Fruit fly (Drosophila melanogaster) whole organism, embryonic: Measurements from ENCODE around the gene CG6972.

ENCODE experiments used
- Atf-2 ChIP-seq: fragments of 200-800 bp; sonication (Bioruptor generic); optimal IDR thresholded peaks from 2 replicates; lab custom pipeline; 2016; ENCODE audit warnings: missing biosample characterization, missing genetic modification characterization
- CG10147 ChIP-seq: fragments of 200-800 bp; sonication (Bioruptor generic); optimal IDR thresholded peaks from 2 replicates; lab custom pipeline; 2019; ENCODE audit warnings: missing biosample characterization, mild to moderate bottlenecking, missing genetic modification characterization, moderate library complexity
- CG10274 ChIP-seq: fragments of 200-800 bp; sonication (Bioruptor generic); optimal IDR thresholded peaks from 3 replicates; lab custom pipeline; 2017; ENCODE audit warnings: missing biosample characterization, mild to moderate bottlenecking, missing genetic modification characterization
- CG10431 ChIP-seq: fragments of 200-800 bp; sonication (Bioruptor generic); optimal IDR thresholded peaks from 3 replicates; lab custom pipeline; 2018; ENCODE audit warnings: missing biosample characterization, mild to moderate bottlenecking, missing genetic modification characterization
- CG10959 ChIP-seq: fragments of 200-800 bp; sonication (Bioruptor generic); IDR thresholded peaks from 2 replicates; pipeline ENCODE4 v1.3.6; 2022; ENCODE audit warnings: missing biosample characterization, missing genetic modification characterization
- CG11398 ChIP-seq: fragments of 200-800 bp; sonication (Bioruptor generic); optimal IDR thresholded peaks from 2 replicates; lab custom pipeline; 2016; ENCODE audit warnings: missing biosample characterization, missing genetic modification characterization
- CG11560 ChIP-seq: fragments of 200-800 bp; sonication (Bioruptor generic); IDR thresholded peaks from 3 replicates; pipeline ENCODE4 v1.3.6; 2022; ENCODE audit warnings: missing biosample characterization, missing genetic modification characterization
- CG11695 ChIP-seq: fragments of 200-800 bp; sonication (Bioruptor generic); IDR thresholded peaks from 3 replicates; pipeline ENCODE4 v1.3.6; 2022; ENCODE audit warnings: missing biosample characterization, missing genetic modification characterization
- CG13424 ChIP-seq: fragments of 200-800 bp; sonication (Bioruptor generic); optimal IDR thresholded peaks from 2 replicates; lab custom pipeline; 2019; ENCODE audit warnings: missing biosample characterization, mild to moderate bottlenecking, missing genetic modification characterization, moderate library complexity
- CG13624 ChIP-seq: fragments of 200-800 bp; sonication (Bioruptor generic); optimal IDR thresholded peaks from 2 replicates; lab custom pipeline; 2016; ENCODE audit warnings: missing biosample characterization, missing genetic modification characterization
- CG14860 ChIP-seq: fragments of 200-800 bp; sonication (Bioruptor generic); IDR thresholded peaks from 3 replicates; pipeline ENCODE4 v1.3.6; 2022; ENCODE audit warnings: missing biosample characterization, missing genetic modification characterization; ENCODE audit not compliant: partially characterized antibody
- CG15073 ChIP-seq: fragments of 200-800 bp; sonication (Bioruptor generic); optimal IDR thresholded peaks from 2 replicates; lab custom pipeline; 2016; ENCODE audit warnings: missing biosample characterization, missing genetic modification characterization
- CG15601 ChIP-seq: fragments of 200-800 bp; sonication (Bioruptor generic); optimal IDR thresholded peaks from 3 replicates; lab custom pipeline; 2019; ENCODE audit warnings: missing biosample characterization, mild to moderate bottlenecking, missing genetic modification characterization, moderate library complexity
- CG1603 ChIP-seq: fragments of 200-800 bp; sonication (Bioruptor generic); optimal IDR thresholded peaks from 2 replicates; lab custom pipeline; 2019; ENCODE audit warnings: missing biosample characterization, mild to moderate bottlenecking, missing genetic modification characterization, moderate library complexity
- CG18262 ChIP-seq: fragments of 200-800 bp; optimal IDR thresholded peaks from 3 replicates; lab custom pipeline; 2019; ENCODE audit warnings: missing biosample characterization, mild to moderate bottlenecking, missing genetic modification characterization, moderate library complexity
- CG2120 ChIP-seq: fragments of 200-800 bp; sonication (Bioruptor generic); optimal IDR thresholded peaks from 3 replicates; lab custom pipeline; 2016; ENCODE audit warnings: missing biosample characterization, missing genetic modification characterization
- CG2712 ChIP-seq: fragments of 200-800 bp; optimal IDR thresholded peaks from 3 replicates; lab custom pipeline; 2019; ENCODE audit warnings: missing biosample characterization, mild to moderate bottlenecking, missing genetic modification characterization, moderate library complexity
- CG4707 ChIP-seq: fragments of 200-800 bp; sonication (Bioruptor generic); optimal IDR thresholded peaks from 2 replicates; lab custom pipeline; 2018; ENCODE audit warnings: missing biosample characterization, mild to moderate bottlenecking, missing genetic modification characterization, moderate library complexity
- CG5953 ChIP-seq: fragments of 200-800 bp; sonication (Bioruptor generic); IDR thresholded peaks from 2 replicates; pipeline ENCODE4 v1.3.6; 2022; ENCODE audit warnings: missing biosample characterization, missing genetic modification characterization
- CG8281 ChIP-seq: fragments of 200-800 bp; sonication (Bioruptor generic); optimal IDR thresholded peaks from 2 replicates; lab custom pipeline; 2018; ENCODE audit warnings: missing biosample characterization, mild to moderate bottlenecking, missing genetic modification characterization, moderate library complexity
- CG8765 ChIP-seq: fragments of 200-800 bp; sonication (Bioruptor generic); IDR thresholded peaks from 2 replicates; pipeline ENCODE4 v1.3.6; 2022; ENCODE audit warnings: missing biosample characterization, missing genetic modification characterization
- Chrac-16 ChIP-seq: fragments of 200-800 bp; sonication (Bioruptor generic); optimal IDR thresholded peaks from 3 replicates; lab custom pipeline; 2016; ENCODE audit warnings: missing biosample characterization, missing genetic modification characterization
- Dbx ChIP-seq: fragments of 200-800 bp; sonication (Bioruptor generic); IDR thresholded peaks from 3 replicates; pipeline ENCODE4 v1.3.6; 2022; ENCODE audit warnings: missing biosample characterization, missing genetic modification characterization
- E2f1 ChIP-seq: fragments of 200-800 bp; sonication (Bioruptor generic); IDR thresholded peaks from 2 replicates; pipeline ENCODE4 v1.3.6; 2022; ENCODE audit warnings: missing biosample characterization, missing genetic modification characterization
- Gug ChIP-seq: fragments of 200-800 bp; sonication (Bioruptor generic); IDR thresholded peaks from 4 replicates; pipeline ENCODE4 v1.3.6; 2022; ENCODE audit warnings: missing biosample characterization, missing genetic modification characterization
- Lhr ChIP-seq: fragments of 200-800 bp; sonication (Bioruptor generic); optimal IDR thresholded peaks from 3 replicates; lab custom pipeline; 2017; ENCODE audit warnings: mild to moderate bottlenecking, missing biosample characterization, missing genetic modification reagents, missing genetic modification characterization
- Med ChIP-seq: fragments of 200-800 bp; sonication (Bioruptor generic); peaks from one replicate; lab custom pipeline; 2016; ENCODE audit warnings: missing biosample characterization, missing genetic modification characterization, mild to moderate bottlenecking, inconsistent platforms, moderate library complexity
- Oli ChIP-seq: fragments of 200-800 bp; sonication (Bioruptor generic); optimal IDR thresholded peaks from 2 replicates; lab custom pipeline; 2018; ENCODE audit warnings: missing biosample characterization, mild to moderate bottlenecking, missing genetic modification characterization, moderate library complexity
- Optix ChIP-seq: fragments of 200-800 bp; sonication (Bioruptor generic); IDR thresholded peaks from 3 replicates; pipeline ENCODE4 v1.3.6; 2022; ENCODE audit warnings: missing biosample characterization, missing genetic modification characterization
- Scr ChIP-seq: fragments of 200-800 bp; sonication (Bioruptor generic); IDR thresholded peaks from 2 replicates; pipeline ENCODE4 v1.3.6; 2022; ENCODE audit warnings: missing biosample characterization, missing genetic modification characterization; ENCODE audit not compliant: partially characterized antibody
- Usf ChIP-seq: fragments of 200-800 bp; sonication (Bioruptor generic); optimal IDR thresholded peaks from 2 replicates; lab custom pipeline; 2017; ENCODE audit warnings: missing genotype, missing biosample characterization, missing genetic modification characterization
- cad ChIP-seq: fragments of >200 bp; optimal IDR thresholded peaks from 2 replicates; lab custom pipeline; 2017; ENCODE audit warnings: missing biosample characterization, missing genetic modification characterization
- chm ChIP-seq: fragments of 200-800 bp; sonication (Bioruptor generic); IDR thresholded peaks from 2 replicates; pipeline ENCODE4 v1.3.6; 2022; ENCODE audit warnings: missing biosample characterization, missing genetic modification characterization
- danr ChIP-seq: fragments of 200-800 bp; sonication (Bioruptor generic); IDR thresholded peaks from 2 replicates; pipeline ENCODE4 v1.3.6; 2022; ENCODE audit warnings: missing biosample characterization, missing genetic modification characterization
- emc ChIP-seq: fragments of 200-800 bp; sonication (Bioruptor generic); optimal IDR thresholded peaks from 2 replicates; lab custom pipeline; 2016; ENCODE audit warnings: missing biosample characterization, missing genetic modification characterization
- en ChIP-seq: fragments of 200-800 bp; sonication (Bioruptor generic); optimal IDR thresholded peaks from 2 replicates; lab custom pipeline; 2016; ENCODE audit warnings: missing biosample characterization, missing genetic modification characterization
- ewg ChIP-seq: fragments of 200-800 bp; sonication (Bioruptor generic); optimal IDR thresholded peaks from 3 replicates; lab custom pipeline; 2017; ENCODE audit warnings: mild to moderate bottlenecking, missing biosample characterization, missing genetic modification reagents, missing genetic modification characterization
- gfzf ChIP-seq: fragments of 200-800 bp; sonication (Bioruptor generic); optimal IDR thresholded peaks from 2 replicates; lab custom pipeline; 2016; ENCODE audit warnings: missing biosample characterization, mild to moderate bottlenecking, missing genetic modification characterization, moderate library complexity
- inv ChIP-seq: fragments of 200-800 bp; sonication (Bioruptor generic); IDR thresholded peaks from 2 replicates; pipeline ENCODE4 v1.3.6; 2022; ENCODE audit warnings: missing biosample characterization, missing genetic modification characterization; ENCODE audit not compliant: partially characterized antibody
- ken ChIP-seq: fragments of 200-800 bp; sonication (Bioruptor generic); IDR thresholded peaks from 3 replicates; pipeline ENCODE4 v1.3.6; 2022; ENCODE audit warnings: missing biosample characterization, missing genetic modification characterization
- lola ChIP-seq, 3 experiments: fragments of >200 bp in 2 of 3; fragments of 200-800 bp in 1 of 3; sonication (Bioruptor generic) in 1 of 3; optimal IDR thresholded peaks; 2 replicates each; lab custom pipeline; 2017 to 2019; ENCODE audit warnings: missing biosample characterization in 3 of 3, missing genetic modification characterization in 3 of 3, mild to moderate bottlenecking in 1 of 3, moderate library complexity in 1 of 3
- luna ChIP-seq: fragments of 200-800 bp; sonication (Bioruptor generic); optimal IDR thresholded peaks from 2 replicates; lab custom pipeline; 2016; ENCODE audit warnings: missing biosample characterization, missing genetic modification characterization
- nerfin-1 ChIP-seq: fragments of 200-800 bp; sonication (Bioruptor generic); optimal IDR thresholded peaks from 3 replicates; lab custom pipeline; 2019; ENCODE audit warnings: missing biosample characterization, mild to moderate bottlenecking, missing genetic modification characterization, moderate library complexity
- nmo ChIP-seq: fragments of 200-800 bp; sonication (Bioruptor generic); optimal IDR thresholded peaks from 2 replicates; lab custom pipeline; 2018; ENCODE audit warnings: missing biosample characterization, mild to moderate bottlenecking, missing genetic modification characterization, moderate library complexity
- prd ChIP-seq, 3 experiments: fragments of >200 bp in 2 of 3; fragments of 200-800 bp in 1 of 3; sonication (Bioruptor generic) in 1 of 3; optimal IDR thresholded peaks in 2 of 3; IDR thresholded peaks in 1 of 3; 2 replicates in 2 of 3; 3 replicates in 1 of 3; pipeline versions ENCODE4 v1.3.6 to Lab custom; 2017 to 2022; ENCODE audit warnings: missing biosample characterization in 1 of 3, missing genetic modification characterization in 1 of 3
- ro ChIP-seq: fragments of 200-800 bp; sonication (Bioruptor generic); IDR thresholded peaks from 2 replicates; pipeline ENCODE4 v1.3.6; 2022; ENCODE audit warnings: missing biosample characterization, missing genetic modification characterization
- stwl ChIP-seq: fragments of 200-800 bp; sonication (Bioruptor generic); optimal IDR thresholded peaks from 3 replicates; lab custom pipeline; 2018; ENCODE audit warnings: missing biosample characterization, mild to moderate bottlenecking, missing genetic modification characterization, moderate library complexity
- tio ChIP-seq: fragments of 200-800 bp; sonication (Bioruptor generic); optimal IDR thresholded peaks from 2 replicates; lab custom pipeline; 2017; ENCODE audit warnings: missing biosample characterization, missing genetic modification characterization, inconsistent platforms
- trh ChIP-seq: fragments of 200-800 bp; sonication (Bioruptor generic); optimal IDR thresholded peaks from 2 replicates; lab custom pipeline; 2016; ENCODE audit warnings: missing biosample characterization, missing genetic modification characterization
- vfl ChIP-seq: fragments of 200-800 bp; sonication (Bioruptor generic); optimal IDR thresholded peaks from 2 replicates; lab custom pipeline; 2016; ENCODE audit warnings: missing biosample characterization, missing genetic modification characterization

CG6972 gene

DNA sequence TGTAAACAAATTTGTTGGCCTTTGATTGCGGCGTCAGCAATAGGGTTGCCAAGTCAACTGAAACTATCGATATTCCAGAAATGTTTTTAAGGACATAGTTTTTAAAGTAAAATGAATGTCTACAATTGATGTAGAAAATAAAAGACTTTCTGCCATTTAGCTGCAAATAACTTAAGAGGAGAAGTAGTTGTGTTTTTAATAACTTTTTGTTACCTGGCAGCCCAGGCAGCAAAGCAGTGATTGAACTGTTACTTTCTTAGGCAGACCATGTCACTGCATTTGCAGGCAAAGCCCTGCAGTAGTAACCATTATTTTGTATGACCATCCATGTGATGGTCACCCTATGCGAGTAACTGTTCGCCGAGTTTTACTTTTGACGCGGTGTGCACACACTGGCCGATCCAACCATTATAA lies 48.7 kb downstream of the CG6972 start, which contains the start of the genes rumi, CG7029 and Usp12-46 (continued):
- peak; percentile 83 for TF ChIP-seq CG18262 (tag; lab: Kevin White, UChicago)
- TF ChIP-seq Med, result peak; percentile 98
- peak; percentile 85 for TF ChIP-seq CG15601 (tag; lab: Kevin White, UChicago)
- TF ChIP-seq E2f1 (GFP tag; lab: Robert Waterston, UW), result peak; percentile 77
- peak; percentile 81 for TF ChIP-seq Optix
- TF ChIP-seq trh, result peak; percentile 43
- no peak for TF ChIP-seq cad (GFP tag; lab: Kevin White, UChicago)
- peak; percentile 87 for TF ChIP-seq Atf-2 (GFP tag; lab: Kevin White, UChicago)
- peak; percentile 89 for TF ChIP-seq CG1603 (tag; lab: Kevin White, UChicago)
- TF ChIP-seq nerfin-1, result peak; percentile 78
- TF ChIP-seq CG4707 (GFP tag; lab: Kevin White, UChicago), result peak; percentile 67
- TF ChIP-seq ken (GFP tag; lab: Robert Waterston, UW), result peak; percentile 89
- TF ChIP-seq CG8281, result peak; percentile 47
- TF ChIP-seq CG15073 (GFP tag; lab: Kevin White, UChicago), result peak; percentile 43
- peak; percentile 67 for TF ChIP-seq ewg (GFP tag; lab: Kevin White, UChicago)
- peak; percentile 89 for TF ChIP-seq CG13624 (GFP tag; lab: Kevin White, UChicago)
- TF ChIP-seq Oli (tag; lab: Kevin White, UChicago), result peak; percentile 80
- TF ChIP-seq Gug (GFP tag; lab: Robert Waterston, UW), result peak; percentile 77; the same call in 3 of the 4 replicates
- TF ChIP-seq CG14860 (GFP tag; lab: Robert Waterston, UW), result peak; percentile 58
- peak; percentile 87 for TF ChIP-seq Dbx (GFP tag; lab: Robert Waterston, UW)
- peak; percentile 73; the same call in 2 of the 3 replicates for TF ChIP-seq CG11695 (GFP tag; lab: Robert Waterston, UW)
- TF ChIP-seq CG10274, result peak; percentile 10
- peak; percentile 53; the same call in 1 of the 2 replicates for TF ChIP-seq danr (GFP tag; lab: Robert Waterston, UW)
- peak; percentile 76 for TF ChIP-seq emc (GFP tag; lab: Kevin White, UChicago)
- no peak for TF ChIP-seq prd (optimal IDR thresholded peaks at IDR 0.05; lab: Kevin White, UChicago)
- TF ChIP-seq prd (GFP tag; IDR thresholded peaks at IDR 0.05; lab: Robert Waterston, UW), result peak; percentile 90
- peak; percentile 64 for TF ChIP-seq inv (GFP tag; lab: Robert Waterston, UW)
- TF ChIP-seq Lhr (GFP tag; lab: Kevin White, UChicago), result peak; percentile 76
- no peak for TF ChIP-seq ro (GFP tag; lab: Robert Waterston, UW)
- TF ChIP-seq vfl (GFP tag; lab: Kevin White, UChicago), result peak; percentile 68
- peak; percentile 77 for TF ChIP-seq CG5953
- TF ChIP-seq Scr (GFP tag; lab: Robert Waterston, UW), result peak; percentile 81
- TF ChIP-seq CG11398, result peak; percentile 84
- TF ChIP-seq CG11560 (tag; lab: Robert Waterston, UW), result peak; percentile 66; the same call in 1 of the 3 replicates
- TF ChIP-seq stwl (tag; lab: Kevin White, UChicago), result peak; percentile 88
- TF ChIP-seq luna (GFP tag; lab: Kevin White, UChicago), result peak; percentile 75
- peak in 1 of 3 experiments; percentile 84 for TF ChIP-seq lola (GFP tag; optimal IDR thresholded peaks at IDR 0.05; lab: Kevin White, UChicago)
- TF ChIP-seq Usf (GFP tag; lab: Kevin White, UChicago), result peak; percentile 70
- peak; percentile 93 for TF ChIP-seq nmo (GFP tag; lab: Kevin White, UChicago)
- peak; percentile 73 for TF ChIP-seq CG10959 (GFP tag; lab: Robert Waterston, UW)
- TF ChIP-seq CG13424 (tag; lab: Kevin White, UChicago), result peak; percentile 90
- TF ChIP-seq CG10147 (GFP tag; lab: Kevin White, UChicago), result peak; percentile 81
- TF ChIP-seq gfzf (GFP tag; lab: Kevin White, UChicago), result peak; percentile 44
- peak; percentile 64 for TF ChIP-seq CG10431 (GFP tag; lab: Kevin White, UChicago)
- TF ChIP-seq en (GFP tag; lab: Kevin White, UChicago), result peak; percentile 77
- peak; percentile 93 for TF ChIP-seq CG2120 (GFP tag; lab: Kevin White, UChicago)
- TF ChIP-seq tio (GFP tag; lab: Kevin White, UChicago), result no peak
- TF ChIP-seq CG8765 (GFP tag; lab: Robert Waterston, UW), result peak; percentile 82
- peak; percentile 89 for TF ChIP-seq Chrac-16
- TF ChIP-seq CG2712 (tag; lab: Kevin White, UChicago), result peak; percentile 91
- TF ChIP-seq chm (GFP tag; lab: Robert Waterston, UW), result peak; percentile 79; the same call in 1 of the 2 replicates
